Worm (Caenorhabditis elegans) whole organism, young adult: ENCODE data around the gene znf-782.

Experiments
- B0035.1 ChIP-seq: sonication (generic microtip); optimal IDR thresholded peaks from 2 replicates; lab custom pipeline; 2016; ENCODE audit warnings: missing genetic modification characterization, mild to moderate bottlenecking, missing compliant biosample characterization, missing genotype, missing genetic modification reagents
- C17E4.6 ChIP-seq: fragments of 200-800 bp; sonication (Bioruptor generic); IDR thresholded peaks from 2 replicates; pipeline ENCODE4 v1.3.6; 2022; ENCODE audit warnings: missing genetic modification reagents, missing genetic modification characterization, missing compliant biosample characterization
- F10E7.11 ChIP-seq: sonication (generic microtip); optimal IDR thresholded peaks from 2 replicates; lab custom pipeline; 2017; ENCODE audit warnings: mild to moderate bottlenecking, missing genetic modification characterization, moderate library complexity, missing compliant biosample characterization
- F22D6.2 ChIP-seq: sonication (generic microtip); optimal IDR thresholded peaks from 2 replicates; lab custom pipeline; 2016; ENCODE audit warnings: mild to moderate bottlenecking, missing genetic modification characterization, missing compliant biosample characterization
- F23B12.7 ChIP-seq: sonication (generic microtip); optimal IDR thresholded peaks from 2 replicates; lab custom pipeline; 2017; ENCODE audit warnings: missing genetic modification characterization, mild to moderate bottlenecking, missing compliant biosample characterization, antibody characterized with exemption, moderate library complexity; ENCODE audit not compliant: insufficient read depth
- F49E8.2 ChIP-seq: sonication (generic microtip); optimal IDR thresholded peaks from 3 replicates; lab custom pipeline; 2017; ENCODE audit warnings: missing genetic modification characterization, mild to moderate bottlenecking, missing compliant biosample characterization, antibody characterized with exemption, moderate library complexity; ENCODE audit not compliant: insufficient read depth
- K11D2.4 ChIP-seq: fragments of 200-800 bp; sonication (Bioruptor generic); IDR thresholded peaks from 2 replicates; pipeline ENCODE4 v1.3.6; 2022; ENCODE audit warnings: missing genetic modification reagents, missing genetic modification characterization, missing compliant biosample characterization
- T26A5.8 ChIP-seq: sonication (generic microtip); optimal IDR thresholded peaks from 2 replicates; lab custom pipeline; 2016; ENCODE audit warnings: missing genetic modification characterization, missing compliant biosample characterization
- Y53F4B.3 ChIP-seq: fragments of 200-800 bp; sonication (Bioruptor generic); IDR thresholded peaks from 2 replicates; pipeline ENCODE4 v1.3.6; 2022; ENCODE audit warnings: missing genetic modification reagents, missing genetic modification characterization, missing compliant biosample characterization
- Y67H2A.10 ChIP-seq: fragments of 200-800 bp; sonication (Bioruptor generic); conservative IDR thresholded peaks from 2 replicates; pipeline ENCODE4 v1.3.6; 2022; ENCODE audit warnings: missing genetic modification reagents, missing genetic modification characterization, missing compliant biosample characterization
- Y95B8A.8 ChIP-seq: fragments of 200-800 bp; sonication (Bioruptor generic); IDR thresholded peaks from 2 replicates; pipeline ENCODE4 v1.3.6; 2022; ENCODE audit warnings: missing genetic modification reagents, missing genetic modification characterization, missing compliant biosample characterization
- ama-1 ChIP-seq, 3 experiments: fragments of 150-350 bp in 1 of 3; sonication (generic microtip) in 2 of 3; optimal IDR thresholded peaks; 2 replicates each; lab custom pipeline; 2014 to 2018; ENCODE audit warnings: missing biosample characterization in 2 of 3, missing genetic modification characterization in 2 of 3, missing genetic modification reagents in 2 of 3
- athp-1 ChIP-seq: sonication (generic microtip); optimal IDR thresholded peaks from 2 replicates; lab custom pipeline; 2017; ENCODE audit warnings: mild to moderate bottlenecking, missing genetic modification characterization, missing compliant biosample characterization
- attf-3 ChIP-seq: fragments of 200-800 bp; sonication (Bioruptor generic); conservative IDR thresholded peaks from 2 replicates; pipeline ENCODE4 v1.3.6; 2022; ENCODE audit warnings: missing genetic modification reagents, missing genetic modification characterization, missing compliant biosample characterization
- cebp-1 ChIP-seq, 2 experiments: fragments of 200-800 bp in 1 of 2; sonication (Bioruptor generic) in 1 of 2; sonication (generic microtip) in 1 of 2; IDR thresholded peaks in 1 of 2; optimal IDR thresholded peaks in 1 of 2; 2 replicates each; pipeline versions ENCODE4 v1.3.6 to Lab custom; 2017 to 2022; ENCODE audit warnings: missing compliant biosample characterization in 2 of 2, missing genetic modification characterization in 2 of 2, mild to moderate bottlenecking in 1 of 2, missing genetic modification reagents in 1 of 2, moderate library complexity in 1 of 2
- cebp-2 ChIP-seq: fragments of 200-800 bp; sonication (Bioruptor generic); IDR thresholded peaks from 2 replicates; pipeline ENCODE4 v1.3.6; 2022; ENCODE audit warnings: missing genetic modification characterization, missing compliant biosample characterization
- ceh-100 ChIP-seq: fragments of 200-800 bp; sonication (Bioruptor generic); IDR thresholded peaks from 2 replicates; pipeline ENCODE4 v1.3.6; 2022; ENCODE audit warnings: missing genetic modification reagents, missing genetic modification characterization, missing compliant biosample characterization
- ceh-91 ChIP-seq: fragments of 200-800 bp; sonication (Bioruptor generic); IDR thresholded peaks from 2 replicates; pipeline ENCODE4 v1.3.6; 2022; ENCODE audit warnings: missing genetic modification reagents, missing genetic modification characterization, missing compliant biosample characterization
- chd-7 ChIP-seq: sonication (generic microtip); optimal IDR thresholded peaks from 2 replicates; lab custom pipeline; 2016; ENCODE audit warnings: mild to moderate bottlenecking, missing genetic modification characterization, moderate library complexity, missing compliant biosample characterization
- dox-1 ChIP-seq: fragments of 200-800 bp; sonication (Bioruptor generic); IDR thresholded peaks from 2 replicates; pipeline ENCODE4 v1.3.6; 2022; ENCODE audit warnings: missing genetic modification reagents, missing genetic modification characterization, missing compliant biosample characterization
- egl-44 ChIP-seq: fragments of 200-800 bp; sonication (Bioruptor generic); IDR thresholded peaks from 2 replicates; pipeline ENCODE4 v1.3.6; 2022; ENCODE audit warnings: missing genetic modification reagents, missing genetic modification characterization, missing compliant biosample characterization
- ekl-4 ChIP-seq: fragments of 200-800 bp; sonication (Bioruptor generic); IDR thresholded peaks from 2 replicates; pipeline ENCODE4 v1.3.6; 2022; ENCODE audit warnings: missing genetic modification reagents, missing genetic modification characterization, missing compliant biosample characterization
- fkh-3 ChIP-seq: sonication (generic microtip); optimal IDR thresholded peaks from 2 replicates; lab custom pipeline; 2016; ENCODE audit warnings: mild to moderate bottlenecking, missing genetic modification characterization, missing compliant biosample characterization
- gei-17 ChIP-seq: fragments of 200-800 bp; sonication (Bioruptor generic); optimal IDR thresholded peaks from 2 replicates; lab custom pipeline; 2018; ENCODE audit warnings: mild to moderate bottlenecking, missing genetic modification characterization, missing compliant biosample characterization
- him-1 ChIP-seq: sonication (generic microtip); optimal IDR thresholded peaks from 2 replicates; lab custom pipeline; 2016; ENCODE audit warnings: missing genotype, missing genetic modification reagents, missing genetic modification characterization, missing compliant biosample characterization
- hmg-20 ChIP-seq: fragments of 200-800 bp; sonication (Bioruptor generic); IDR thresholded peaks from 2 replicates; pipeline ENCODE4 v1.3.6; 2022; ENCODE audit warnings: missing genetic modification reagents, missing genetic modification characterization, missing compliant biosample characterization
- hsf-1 ChIP-seq: fragments of 200-800 bp; sonication (Bioruptor generic); IDR thresholded peaks from 2 replicates; pipeline ENCODE4 v1.3.6; 2022; ENCODE audit warnings: missing genetic modification reagents, missing genetic modification characterization, missing compliant biosample characterization
- let-526 ChIP-seq: fragments of 200-800 bp; sonication (Bioruptor generic); IDR thresholded peaks from 2 replicates; pipeline ENCODE4 v1.3.6; 2022; ENCODE audit warnings: missing genetic modification reagents, missing genetic modification characterization, missing compliant biosample characterization
- lin-26 ChIP-seq: fragments of 200-800 bp; sonication (Bioruptor generic); IDR thresholded peaks from 2 replicates; pipeline ENCODE4 v1.3.6; 2022; ENCODE audit warnings: missing genetic modification reagents, missing genetic modification characterization, missing compliant biosample characterization
- lin-35 ChIP-seq, 3 experiments: fragments of 150-350 bp in 2 of 3; sonication (generic microtip) in 1 of 3; optimal IDR thresholded peaks; 2 replicates each; lab custom pipeline; 2014 to 2018; ENCODE audit warnings: missing biosample characterization in 3 of 3, missing genetic modification characterization in 3 of 3, missing genetic modification reagents in 3 of 3
- lin-40 ChIP-seq: sonication (generic microtip); optimal IDR thresholded peaks from 2 replicates; lab custom pipeline; 2016; ENCODE audit warnings: missing genetic modification characterization, mild to moderate bottlenecking, missing compliant biosample characterization, missing genotype, missing genetic modification reagents
- lsl-1 ChIP-seq: fragments of 200-800 bp; sonication (Bioruptor generic); optimal IDR thresholded peaks from 2 replicates; lab custom pipeline; 2018; ENCODE audit warnings: mild to moderate bottlenecking, missing genetic modification characterization, moderate library complexity, missing compliant biosample characterization
- madf-6 ChIP-seq: fragments of 200-800 bp; sonication (Bioruptor generic); IDR thresholded peaks from 2 replicates; pipeline ENCODE4 v1.3.6; 2022; ENCODE audit warnings: missing genetic modification reagents, missing genetic modification characterization, missing compliant biosample characterization
- madf-8 ChIP-seq: fragments of 200-800 bp; sonication (Bioruptor generic); conservative IDR thresholded peaks from 2 replicates; pipeline ENCODE4 v1.3.6; 2022; ENCODE audit warnings: missing genetic modification reagents, missing genetic modification characterization, missing compliant biosample characterization
- mcd-1 ChIP-seq: fragments of 200-800 bp; sonication (Bioruptor generic); IDR thresholded peaks from 2 replicates; pipeline ENCODE4 v1.3.6; 2022; ENCODE audit warnings: missing genetic modification reagents, missing genetic modification characterization, missing compliant biosample characterization
- mel-28 ChIP-seq: sonication (generic microtip); optimal IDR thresholded peaks from 2 replicates; lab custom pipeline; 2016; ENCODE audit warnings: borderline replicate concordance, mild to moderate bottlenecking, missing genetic modification characterization, missing compliant biosample characterization
- mxl-1 ChIP-seq: sonication (generic microtip); optimal IDR thresholded peaks from 2 replicates; lab custom pipeline; 2016; ENCODE audit warnings: missing genetic modification characterization, missing compliant biosample characterization
- nfya-1 ChIP-seq: sonication (generic microtip); optimal IDR thresholded peaks from 2 replicates; lab custom pipeline; 2017; ENCODE audit warnings: antibody characterized with exemption, missing compliant biosample characterization, missing genetic modification characterization, borderline replicate concordance; ENCODE audit not compliant: insufficient read depth
- nhr-120 ChIP-seq: fragments of 200-800 bp; sonication (Bioruptor generic); IDR thresholded peaks from 2 replicates; pipeline ENCODE4 v1.3.6; 2022; ENCODE audit warnings: missing genetic modification characterization, missing compliant biosample characterization
- pbrm-1 ChIP-seq: fragments of 200-800 bp; sonication (Bioruptor generic); IDR thresholded peaks from 2 replicates; pipeline ENCODE4 v1.3.6; 2022; ENCODE audit warnings: missing genetic modification reagents, missing genetic modification characterization, missing compliant biosample characterization
- rcor-1 ChIP-seq: fragments of 200-800 bp; sonication (Bioruptor generic); IDR thresholded peaks from 2 replicates; pipeline ENCODE4 v1.3.6; 2022; ENCODE audit warnings: missing genetic modification reagents, missing genetic modification characterization, missing compliant biosample characterization
- repo-1 ChIP-seq: sonication (generic microtip); optimal IDR thresholded peaks from 2 replicates; lab custom pipeline; 2017; ENCODE audit warnings: mild to moderate bottlenecking, missing genetic modification characterization, missing compliant biosample characterization
- somi-1 ChIP-seq: fragments of 200-800 bp; sonication (Bioruptor generic); optimal IDR thresholded peaks from 2 replicates; lab custom pipeline; 2018; ENCODE audit warnings: mild to moderate bottlenecking, missing genetic modification characterization, missing compliant biosample characterization
- sptf-2 ChIP-seq: fragments of 200-800 bp; sonication (Bioruptor generic); optimal IDR thresholded peaks from 2 replicates; lab custom pipeline; 2018; ENCODE audit warnings: mild to moderate bottlenecking, missing genetic modification characterization, missing compliant biosample characterization
- tbp1 ChIP-seq: fragments of 200-800 bp; sonication (Bioruptor generic); optimal IDR thresholded peaks from 2 replicates; lab custom pipeline; 2018; ENCODE audit warnings: mild to moderate bottlenecking, missing genetic modification characterization, missing compliant biosample characterization
- zfh-2 ChIP-seq: fragments of 200-800 bp; sonication (Bioruptor generic); conservative IDR thresholded peaks from 2 replicates; pipeline ENCODE4 v1.3.6; 2022; ENCODE audit warnings: missing genetic modification reagents, missing genetic modification characterization, missing compliant biosample characterization
- ztf-25 ChIP-seq: fragments of 200-800 bp; sonication (Bioruptor generic); IDR thresholded peaks from 2 replicates; pipeline ENCODE4 v1.3.6; 2022; ENCODE audit warnings: missing genetic modification reagents, missing genetic modification characterization, missing compliant biosample characterization
- ztf-28 ChIP-seq: fragments of 200-800 bp; sonication (Bioruptor generic); IDR thresholded peaks from 2 replicates; pipeline ENCODE4 v1.3.6; 2022; ENCODE audit warnings: missing genetic modification reagents, missing genetic modification characterization, missing compliant biosample characterization

znf-782 gene

ce11 chrIV:1019801-1020200, 47.5 kb downstream of the znf-782 start:
- TF ChIP-seq lsl-1 (GFP tag; lab: Kevin White, UChicago), result no peak
- no peak for TF ChIP-seq hsf-1 (GFP tag; lab: Robert Waterston, UW)
- no peak for TF ChIP-seq somi-1 (GFP tag; lab: Kevin White, UChicago)
- TF ChIP-seq lin-26 (GFP tag; lab: Robert Waterston, UW), result no peak
- no peak for TF ChIP-seq madf-8
- no peak for TF ChIP-seq F22D6.2 (tag; lab: Kevin White, UChicago)
- TF ChIP-seq K11D2.4, result no peak
- no peak for TF ChIP-seq nfya-1 (tag; lab: Kevin White, UChicago)
- no peak for TF ChIP-seq let-526 (GFP tag; lab: Robert Waterston, UW)
- no peak for TF ChIP-seq B0035.1 (tag; lab: Kevin White, UChicago)
- no peak for TF ChIP-seq ama-1 (optimal IDR thresholded peaks at IDR 0.05; lab: Kevin White, UChicago)
- no peak for TF ChIP-seq ama-1 (GFP tag; optimal IDR thresholded peaks at IDR 0.05; lab: Kevin White, UChicago)
- TF ChIP-seq cebp-2, result peak; percentile 62; the same call in 1 of the 2 replicates
- TF ChIP-seq dox-1, result 0 out of 2 replicates have a peak, but pooled peaks have one; percentile 20
- no peak for TF ChIP-seq lin-40 (tag; lab: Kevin White, UChicago)
- 0 out of 2 replicates have a peak, but pooled peaks have one; percentile 14 for TF ChIP-seq hmg-20 (GFP tag; lab: Robert Waterston, UW)
- no peak for TF ChIP-seq F49E8.2 (tag; lab: Kevin White, UChicago)
- no peak for TF ChIP-seq Y67H2A.10 (GFP tag; lab: Robert Waterston, UW)
- no peak for TF ChIP-seq chd-7 (tag; lab: Kevin White, UChicago)
- TF ChIP-seq egl-44, result no peak
- no peak for TF ChIP-seq ceh-91 (GFP tag; lab: Robert Waterston, UW)
- no peak for TF ChIP-seq ekl-4 (GFP tag; lab: Robert Waterston, UW)
- TF ChIP-seq repo-1, result no peak
- no peak for TF ChIP-seq rcor-1
- no peak for TF ChIP-seq athp-1 (tag; lab: Kevin White, UChicago)
- TF ChIP-seq mel-28 (tag; lab: Kevin White, UChicago), result no peak
- no peak for TF ChIP-seq ztf-25 (GFP tag; lab: Robert Waterston, UW)
- no peak for TF ChIP-seq attf-3
- TF ChIP-seq Y95B8A.8 (GFP tag; lab: Robert Waterston, UW), result no peak
- TF ChIP-seq zfh-2 (GFP tag; lab: Robert Waterston, UW), result peak; percentile 53
- no peak for TF ChIP-seq lin-35 (GFP tag; optimal IDR thresholded peaks at IDR 0.05; lab: Kevin White, UChicago)
- TF ChIP-seq cebp-1 (GFP tag; IDR thresholded peaks at IDR 0.05; lab: Robert Waterston, UW), result no peak
- no peak for TF ChIP-seq cebp-1 (tag; optimal IDR thresholded peaks at IDR 0.05; lab: Kevin White, UChicago)
- TF ChIP-seq ceh-100, result no peak
- no peak for TF ChIP-seq madf-6 (GFP tag; lab: Robert Waterston, UW)
- TF ChIP-seq mcd-1 (GFP tag; lab: Robert Waterston, UW), result peak; percentile 34; the same call in 1 of the 2 replicates
- TF ChIP-seq Y53F4B.3 (GFP tag; lab: Robert Waterston, UW), result no peak
- TF ChIP-seq nhr-120, result no peak
- TF ChIP-seq F23B12.7 (tag; lab: Kevin White, UChicago), result no peak
- TF ChIP-seq gei-17 (GFP tag; lab: Kevin White, UChicago), result no peak
- TF ChIP-seq fkh-3, result no peak
- no peak for TF ChIP-seq tbp1 (GFP tag; lab: Kevin White, UChicago)
- no peak for TF ChIP-seq C17E4.6 (GFP tag; lab: Robert Waterston, UW)
- TF ChIP-seq ztf-28 (GFP tag; lab: Robert Waterston, UW), result no peak
- TF ChIP-seq pbrm-1 (GFP tag; lab: Robert Waterston, UW), result no peak
- no peak for TF ChIP-seq mxl-1 (tag; lab: Kevin White, UChicago)
- TF ChIP-seq T26A5.8 (tag; lab: Kevin White, UChicago), result no peak
- no peak for TF ChIP-seq F10E7.11 (tag; lab: Kevin White, UChicago)
- peak; percentile 54 for TF ChIP-seq him-1 (tag; lab: Kevin White, UChicago)
- no peak for TF ChIP-seq sptf-2
